Fruit fly (Drosophila melanogaster) whole organism, prepupa: ENCODE measurements around the gene Col4a1.

Source experiments
- CG3032 ChIP-seq: fragments of 200-800 bp; optimal IDR thresholded peaks from 2 replicates; lab custom pipeline; 2019; ENCODE audit warnings: missing biosample characterization, mild to moderate bottlenecking, missing genetic modification characterization, moderate library complexity
- CG6808 ChIP-seq: fragments of 200-800 bp; sonication (Bioruptor generic); optimal IDR thresholded peaks from 3 replicates; lab custom pipeline; 2017; ENCODE audit warnings: missing biosample characterization, missing genetic modification characterization, mild to moderate bottlenecking, moderate library complexity, missing genetic modification reagents
- Gug ChIP-seq: fragments of 200-800 bp; sonication (Bioruptor generic); IDR thresholded peaks from 2 replicates; pipeline ENCODE4 v1.3.6; 2022; ENCODE audit warnings: missing biosample characterization, missing genetic modification characterization
- Hr38 ChIP-seq: sonication (Bioruptor generic); optimal IDR thresholded peaks from 2 replicates; lab custom pipeline; 2016; ENCODE audit warnings: missing biosample characterization, missing genetic modification characterization
- OdsH ChIP-seq: fragments of 200-800 bp; sonication (Bioruptor generic); optimal IDR thresholded peaks from 3 replicates; lab custom pipeline; 2016; ENCODE audit warnings: missing biosample characterization, missing genetic modification characterization
- achi ChIP-seq: fragments of 200-800 bp; sonication (Bioruptor generic); optimal IDR thresholded peaks from 3 replicates; lab custom pipeline; 2016; ENCODE audit warnings: missing biosample characterization, missing genetic modification characterization
- esn ChIP-seq: fragments of 200-800 bp; sonication (Bioruptor generic); optimal IDR thresholded peaks from 2 replicates; lab custom pipeline; 2016; ENCODE audit warnings: missing biosample characterization, mild to moderate bottlenecking, missing genetic modification characterization, moderate library complexity
- fd59A ChIP-seq: fragments of 200-800 bp; sonication (Bioruptor generic); optimal IDR thresholded peaks from 2 replicates; lab custom pipeline; 2017; ENCODE audit warnings: missing biosample characterization, mild to moderate bottlenecking, missing genetic modification characterization, missing genetic modification reagents

dm6 chr2L:5000287-5000871, 29.0 kb upstream of the Col4a1 start:
- TF ChIP-seq Gug (GFP tag; lab: Robert Waterston, UW): peak; percentile 75
- peak; percentile 91 for TF ChIP-seq CG6808
- TF ChIP-seq OdsH (GFP tag; lab: Kevin White, UChicago): peak; percentile 81
- TF ChIP-seq Hr38 (GFP tag; lab: Kevin White, UChicago): no peak
- peak; percentile 94 for TF ChIP-seq esn (GFP tag; lab: Kevin White, UChicago)
- peak; percentile 88 for TF ChIP-seq CG3032
- TF ChIP-seq achi (GFP tag; lab: Kevin White, UChicago): peak; percentile 73
- peak; percentile 88 for TF ChIP-seq fd59A
